Fruit fly (Drosophila melanogaster) whole organism, prepupa: ENCODE results near the gene CG14383.
A peak's percentile ranks its signal among the peaks of the same experiment; 100 is the strongest.

ENCODE experiments used
- CG11762 ChIP-seq: fragments of 200-800 bp; sonication (Bioruptor generic); optimal IDR thresholded peaks from 3 replicates; lab custom pipeline; 2016; ENCODE audit warnings: missing biosample characterization, missing genetic modification characterization; ENCODE audit not compliant: insufficient read depth
- CG15336 ChIP-seq: fragments of 200-800 bp; sonication (Bioruptor generic); IDR thresholded peaks from 2 replicates; pipeline ENCODE4 v1.3.6; 2022; ENCODE audit warnings: missing biosample characterization, missing genetic modification characterization
- CG1621 ChIP-seq: fragments of 200-800 bp; sonication (Bioruptor generic); optimal IDR thresholded peaks from 3 replicates; lab custom pipeline; 2018; ENCODE audit warnings: missing biosample characterization, mild to moderate bottlenecking, missing genetic modification characterization
- CG3032 ChIP-seq: fragments of 200-800 bp; optimal IDR thresholded peaks from 2 replicates; lab custom pipeline; 2019; ENCODE audit warnings: missing biosample characterization, mild to moderate bottlenecking, missing genetic modification characterization, moderate library complexity
- CG32006 ChIP-seq: fragments of 200-800 bp; sonication (Bioruptor generic); optimal IDR thresholded peaks from 3 replicates; lab custom pipeline; 2017; ENCODE audit warnings: missing biosample characterization, mild to moderate bottlenecking, missing genetic modification characterization
- CG34406 ChIP-seq: fragments of 200-800 bp; sonication (Bioruptor generic); optimal IDR thresholded peaks from 3 replicates; lab custom pipeline; 2016; ENCODE audit warnings: missing biosample characterization, missing genetic modification characterization
- CG3919 ChIP-seq: fragments of 200-800 bp; sonication (Bioruptor generic); optimal IDR thresholded peaks from 3 replicates; lab custom pipeline; 2016; ENCODE audit warnings: missing biosample characterization, missing genetic modification characterization
- CG7368 ChIP-seq: fragments of 200-800 bp; sonication (Bioruptor generic); optimal IDR thresholded peaks from 3 replicates; lab custom pipeline; 2016; ENCODE audit warnings: missing biosample characterization, missing genetic modification characterization
- CG8119 ChIP-seq: fragments of 200-800 bp; sonication (Bioruptor generic); IDR thresholded peaks from 3 replicates; pipeline ENCODE4 v1.3.6; 2022; ENCODE audit warnings: missing biosample characterization, missing genetic modification characterization
- CG8632 ChIP-seq: fragments of 200-800 bp; sonication (Bioruptor generic); optimal IDR thresholded peaks from 3 replicates; lab custom pipeline; 2016; ENCODE audit warnings: missing biosample characterization, missing genetic modification characterization
- CG9139 ChIP-seq: fragments of 200-800 bp; sonication (Bioruptor generic); optimal IDR thresholded peaks from 3 replicates; lab custom pipeline; 2017; ENCODE audit warnings: missing biosample characterization, mild to moderate bottlenecking, missing genetic modification characterization
- Eip78C ChIP-seq: fragments of 200-800 bp; sonication (Bioruptor generic); peaks from one replicate; lab custom pipeline; 2016; ENCODE audit warnings: missing biosample characterization, missing genetic modification characterization
- Eip93F ChIP-seq: fragments of 200-800 bp; sonication (Bioruptor generic); optimal IDR thresholded peaks from 2 replicates; lab custom pipeline; 2016; ENCODE audit warnings: missing biosample characterization, mild to moderate bottlenecking, missing genetic modification characterization
- Ets21C ChIP-seq: fragments of 200-800 bp; sonication (Bioruptor generic); optimal IDR thresholded peaks from 3 replicates; lab custom pipeline; 2016; ENCODE audit warnings: missing biosample characterization, missing genetic modification characterization
- Ets96B ChIP-seq: fragments of 200-800 bp; optimal IDR thresholded peaks from 2 replicates; lab custom pipeline; 2019; ENCODE audit warnings: missing biosample characterization, mild to moderate bottlenecking, missing genetic modification characterization, moderate library complexity
- Gug ChIP-seq: fragments of 200-800 bp; sonication (Bioruptor generic); IDR thresholded peaks from 2 replicates; pipeline ENCODE4 v1.3.6; 2022; ENCODE audit warnings: missing biosample characterization, missing genetic modification characterization
- Hr38 ChIP-seq: sonication (Bioruptor generic); optimal IDR thresholded peaks from 2 replicates; lab custom pipeline; 2016; ENCODE audit warnings: missing biosample characterization, missing genetic modification characterization
- Lpt ChIP-seq: fragments of 200-800 bp; sonication (Bioruptor generic); optimal IDR thresholded peaks from 3 replicates; lab custom pipeline; 2016; ENCODE audit warnings: missing biosample characterization, missing genetic modification characterization
- OdsH ChIP-seq: fragments of 200-800 bp; sonication (Bioruptor generic); optimal IDR thresholded peaks from 3 replicates; lab custom pipeline; 2016; ENCODE audit warnings: missing biosample characterization, missing genetic modification characterization
- Smox ChIP-seq: fragments of 200-800 bp; sonication (Bioruptor generic); optimal IDR thresholded peaks from 3 replicates; lab custom pipeline; 2016; ENCODE audit warnings: missing biosample characterization, missing genetic modification characterization
- Sox14 ChIP-seq: fragments of 200-800 bp; sonication (Bioruptor generic); optimal IDR thresholded peaks from 3 replicates; lab custom pipeline; 2016; ENCODE audit warnings: missing biosample characterization, missing genetic modification characterization
- Sox15 ChIP-seq: fragments of 200-800 bp; sonication (Bioruptor generic); optimal IDR thresholded peaks from 3 replicates; lab custom pipeline; 2016; ENCODE audit warnings: missing biosample characterization, missing genetic modification characterization
- cyc ChIP-seq: fragments of 200-800 bp; sonication (Bioruptor generic); optimal IDR thresholded peaks from 3 replicates; lab custom pipeline; 2016; ENCODE audit warnings: missing biosample characterization, missing genetic modification characterization
- dsx ChIP-seq: fragments of 200-800 bp; optimal IDR thresholded peaks from 3 replicates; lab custom pipeline; 2019; ENCODE audit warnings: missing biosample characterization, mild to moderate bottlenecking, missing genetic modification characterization, moderate library complexity; ENCODE audit not compliant: poor library complexity, severe bottlenecking
- eg ChIP-seq: fragments of 200-800 bp; sonication (Bioruptor generic); IDR thresholded peaks from 3 replicates; pipeline ENCODE4 v1.3.6; 2022; ENCODE audit warnings: missing biosample characterization, missing genetic modification characterization
- esn ChIP-seq: fragments of 200-800 bp; sonication (Bioruptor generic); optimal IDR thresholded peaks from 2 replicates; lab custom pipeline; 2016; ENCODE audit warnings: missing biosample characterization, mild to moderate bottlenecking, missing genetic modification characterization, moderate library complexity
- fd59A ChIP-seq: fragments of 200-800 bp; sonication (Bioruptor generic); optimal IDR thresholded peaks from 2 replicates; lab custom pipeline; 2017; ENCODE audit warnings: missing biosample characterization, mild to moderate bottlenecking, missing genetic modification characterization, missing genetic modification reagents
- fkh ChIP-seq: fragments of 200-800 bp; sonication (Bioruptor generic); optimal IDR thresholded peaks from 3 replicates; lab custom pipeline; 2017; ENCODE audit warnings: missing biosample characterization, mild to moderate bottlenecking, missing genetic modification characterization, moderate library complexity
- net ChIP-seq: fragments of 200-800 bp; sonication (Bioruptor generic); optimal IDR thresholded peaks from 3 replicates; lab custom pipeline; 2016; ENCODE audit warnings: missing biosample characterization, missing genetic modification characterization
- pdm3 ChIP-seq: fragments of 200-800 bp; sonication (Bioruptor generic); optimal IDR thresholded peaks from 3 replicates; lab custom pipeline; 2016; ENCODE audit warnings: missing biosample characterization, missing genetic modification characterization
- salr ChIP-seq, 2 experiments: fragments of 200-800 bp; sonication (Bioruptor generic); optimal IDR thresholded peaks; 3 replicates each; lab custom pipeline; 2016 to 2018; ENCODE audit warnings: missing biosample characterization in 2 of 2, missing genetic modification characterization in 2 of 2, mild to moderate bottlenecking in 1 of 2
- ss ChIP-seq, 2 experiments: fragments of 200-800 bp; sonication (Bioruptor generic); optimal IDR thresholded peaks; 2 replicates in 1 of 2; 3 replicates in 1 of 2; lab custom pipeline; 2017 to 2018; ENCODE audit warnings: mild to moderate bottlenecking in 2 of 2, missing biosample characterization in 2 of 2, missing genetic modification characterization in 2 of 2, moderate library complexity in 1 of 2
- svp ChIP-seq: fragments of 200-800 bp; sonication (Bioruptor generic); peaks from one replicate; lab custom pipeline; 2016; ENCODE audit warnings: missing biosample characterization, missing genetic modification characterization

Gene CG14383

dm6 chr3R:12995522-12995921, 7.2 kb upstream of the CG14383 start, which contains the start of gene CG7488:
TSS of gene CG7488 (plus strand) at chr3R:12995620.
- no peak for TF ChIP-seq Hr38 (GFP tag; lab: Kevin White, UChicago)
- TF ChIP-seq, all 60 proteins: peak for 0

dm6 chr3R:12995047-12995446, 6.7 kb upstream of the CG14383 start, which contains the start of gene yellow-f2:
TSS of gene yellow-f2 (minus strand) at chr3R:12995147.
- TF ChIP-seq Sox15 (no peak), CG3919 (GFP tag; lab: Kevin White, UChicago) (no peak), Sox14 (GFP tag; lab: Kevin White, UChicago) (no peak), Gug (GFP tag; lab: Robert Waterston, UW) (no peak), Eip93F (GFP tag; lab: Kevin White, UChicago) (no peak), pdm3 (GFP tag; lab: Kevin White, UChicago) (no peak), salr (GFP tag; optimal IDR thresholded peaks at IDR 0.05; lab: Kevin White, UChicago) (no peak), fd59A (GFP tag; lab: Kevin White, UChicago) (no peak), CG9139 (no peak), CG8632 (GFP tag; lab: Kevin White, UChicago) (no peak), Ets96B (tag; lab: Kevin White, UChicago) (no peak), dsx (no peak), ss (GFP tag; optimal IDR thresholded peaks at IDR 0.05; lab: Kevin White, UChicago) (no peak), Eip78C (GFP tag; lab: Kevin White, UChicago) (no peak), CG11762 (GFP tag; lab: Kevin White, UChicago) (no peak), Smox (GFP tag; lab: Kevin White, UChicago) (no peak), CG1621 (tag; lab: Kevin White, UChicago) (no peak), eg (GFP tag; lab: Robert Waterston, UW) (no peak), OdsH (no peak)

- TF ChIP-seq Ets96B (tag; lab: Kevin White, UChicago) = no peak
- no peak for TF ChIP-seq CG15336
- TF ChIP-seq CG32006 (GFP tag; lab: Kevin White, UChicago) = no peak
- TF ChIP-seq CG34406 (GFP tag; lab: Kevin White, UChicago) = no peak
- no peak for TF ChIP-seq Ets21C (GFP tag; lab: Kevin White, UChicago)
- no peak for TF ChIP-seq CG7368 (GFP tag; lab: Kevin White, UChicago)
- TF ChIP-seq fkh (GFP tag; lab: Kevin White, UChicago) = no peak
- TF ChIP-seq eg (GFP tag; lab: Robert Waterston, UW) = no peak
- peak; percentile 98 for TF ChIP-seq svp (GFP tag; lab: Kevin White, UChicago)
Measured at dm6 chr3R:12993018-12993417, 4.7 kb upstream of the CG14383 start, which contains the start of gene yellow-f. TSS of gene yellow-f (minus strand) at chr3R:12993201.

dm6 chr3R:12985828-12986530, 2.3 kb downstream of the CG14383 start, which contains the start of gene CG31342:
TSS of gene CG31342 (plus strand) at chr3R:12986041.
- TF ChIP-seq net (GFP tag; lab: Kevin White, UChicago) (no peak), CG15336 (peak; percentile 67), esn (peak; percentile 52), Lpt (no peak), CG3032 (tag; lab: Kevin White, UChicago) (peak; percentile 57), CG8119 (GFP tag; lab: Robert Waterston, UW) (peak; percentile 41; the same call in 2 of the 3 replicates), cyc (peak; percentile 1), svp (GFP tag; lab: Kevin White, UChicago) (peak; percentile 48)
- TF ChIP-seq, all 60 proteins: peak for 6
